Worm (Caenorhabditis elegans) whole organism, dauer: ENCODE data around the gene Y73F8A.13.
"Not testable (repeated sequence)": the region's sequence is repeated elsewhere in the genome, so short reads cannot be mapped to it uniquely, and the experiment has no call there.

Source experiments
- unc-62 ChIP-seq: sonication (generic microtip); optimal IDR thresholded peaks from 2 replicates; lab custom pipeline; 2017; ENCODE audit warnings: missing biosample characterization, missing genetic modification reagents, missing genetic modification characterization

The Y73F8A.13 gene

DNA sequence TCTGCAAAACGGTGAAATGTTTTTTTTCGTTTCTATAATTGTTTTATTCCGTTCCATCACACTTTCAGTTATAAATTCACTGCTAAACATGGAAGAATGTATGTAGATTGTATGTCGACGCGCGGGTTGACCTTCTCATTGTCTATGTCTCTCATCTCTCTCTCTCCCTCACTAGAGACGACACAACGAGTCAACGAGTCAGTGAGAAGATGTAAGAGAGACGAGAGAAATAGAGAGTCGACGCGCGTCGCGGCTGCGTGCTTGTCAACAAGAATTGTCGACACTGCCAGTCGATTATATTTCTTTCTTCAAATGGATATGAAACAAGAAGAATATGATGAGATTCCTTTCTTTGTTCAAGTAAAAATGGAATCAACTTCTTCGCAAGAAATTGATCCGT, at the start of gene Y73F8A.13:
TSS of gene Y73F8A.13 (plus strand) at position 240 of the 400 bp plus-strand sequence.
- TF ChIP-seq unc-62: no peak

DNA sequence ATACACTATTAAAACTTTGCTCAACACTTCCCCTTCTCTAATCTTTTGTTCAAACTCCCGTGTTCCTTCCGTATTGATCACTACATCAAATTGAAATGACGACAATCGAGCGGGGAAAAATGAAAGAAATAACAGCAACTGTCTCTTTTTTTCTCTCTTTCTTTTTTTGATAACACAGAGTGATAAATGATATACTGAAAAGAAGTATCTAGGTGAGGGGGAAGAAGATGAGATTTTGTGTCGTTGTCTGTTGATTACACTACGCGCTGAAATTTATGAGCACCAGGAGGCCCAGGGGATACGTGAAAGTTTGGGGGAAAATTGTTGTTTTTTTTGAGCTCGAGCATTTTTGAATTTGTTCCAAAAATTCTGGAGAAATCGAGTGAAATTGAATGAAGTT, 38.0 kb upstream of the Y73F8A.13 start:
- no peak for TF ChIP-seq unc-62

- TF ChIP-seq unc-62: no peak
Observed at ce11 chrIV:15275363-15275854, 36.6 kb upstream of the Y73F8A.13 start, which contains the start of gene ccg-1. Gene ccg-1 (minus strand): TSS chrIV:15275804.

- TF ChIP-seq unc-62: no peak
Observed at ce11 chrIV:15280219-15280618, 31.8 kb upstream of the Y73F8A.13 start.

DNA sequence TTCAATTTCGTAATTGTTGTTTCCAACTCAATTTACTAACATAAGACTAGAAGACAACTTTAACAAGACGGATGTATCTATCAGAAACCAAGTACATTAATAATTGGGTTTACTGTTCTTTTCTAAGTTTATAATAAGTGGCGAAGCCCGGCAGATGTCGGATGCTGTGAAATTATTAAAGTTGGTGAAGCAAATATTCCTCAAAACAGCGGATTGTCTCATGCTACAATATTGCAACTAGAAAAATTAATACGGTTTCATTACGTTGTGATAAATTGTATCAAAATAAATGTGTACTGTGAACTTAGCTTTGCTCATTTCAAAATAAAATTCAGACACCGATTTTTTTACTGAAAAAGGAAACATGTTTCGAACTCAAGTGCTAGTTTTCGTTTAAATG, 28.4 kb upstream of the Y73F8A.13 start:
- TF ChIP-seq unc-62: no peak

DNA sequence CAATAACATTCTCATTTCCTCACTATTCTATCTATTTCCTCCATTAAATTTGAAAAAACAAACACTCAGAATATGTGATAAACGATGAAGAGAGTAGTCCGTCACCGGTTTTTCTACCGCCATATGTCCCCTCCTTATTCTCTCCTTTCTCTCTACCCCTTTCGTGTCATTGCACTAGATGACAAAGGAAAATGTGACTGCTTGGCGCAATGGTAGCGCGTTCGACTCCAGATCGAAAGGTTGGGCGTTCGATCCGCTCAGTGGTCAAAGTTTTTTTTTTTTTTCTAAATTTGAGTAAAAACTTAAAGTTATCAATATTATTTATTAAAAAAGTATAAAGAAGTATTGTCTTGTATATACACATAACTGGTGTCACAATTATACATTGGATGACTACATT, 22.5 kb upstream of the Y73F8A.13 start:
- no peak for TF ChIP-seq unc-62

ce11 chrIV:15291162-15291561, 20.9 kb upstream of the Y73F8A.13 start, which contains the start of gene pqn-90:
Gene pqn-90 (minus strand): TSS chrIV:15291262.
- TF ChIP-seq unc-62: no peak

DNA sequence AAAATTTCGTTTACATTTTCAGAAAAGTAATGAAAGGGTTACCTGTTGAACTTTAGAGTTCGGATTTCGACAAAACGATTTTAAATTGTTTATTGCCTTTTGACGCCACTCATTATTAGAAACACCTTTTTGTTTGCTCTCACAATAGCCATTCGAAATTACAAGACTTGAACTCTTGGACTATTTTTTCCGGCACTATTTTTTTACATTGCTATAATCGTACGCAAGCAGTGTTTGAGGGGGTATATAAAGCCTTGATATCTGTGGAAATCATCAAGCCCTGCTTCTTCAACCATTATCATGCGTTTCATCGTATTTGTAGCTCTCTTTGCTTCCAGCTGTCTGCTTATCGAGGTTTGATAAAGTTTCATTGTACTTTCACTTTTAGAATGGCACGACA, 20.4 kb upstream of the Y73F8A.13 start, which contains the start of gene pqn-91:
TSS of gene pqn-91 (plus strand) at position 301 of the 400 bp plus-strand sequence.
- TF ChIP-seq unc-62: no peak

DNA sequence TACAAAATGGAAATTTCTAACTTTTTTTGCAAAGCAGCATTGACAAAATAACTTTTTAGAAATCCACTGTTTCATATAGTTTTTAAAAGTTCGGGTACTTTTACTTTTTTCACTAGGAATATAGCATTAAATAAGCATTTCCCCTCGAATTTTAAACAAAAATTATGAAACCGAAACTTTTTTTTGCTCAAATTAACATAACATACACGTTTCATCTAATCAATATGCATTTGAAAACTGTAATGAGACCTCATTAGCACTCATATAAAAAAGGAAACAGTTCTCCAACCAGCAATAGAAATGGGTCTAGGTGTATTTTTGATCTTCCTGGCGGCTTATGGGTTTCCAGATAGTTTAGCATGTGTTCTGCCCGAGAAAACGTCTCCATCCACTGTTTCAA, 18.0 kb upstream of the Y73F8A.13 start, which contains the start of gene Y73F8A.10:
TSS of gene Y73F8A.10 (plus strand) at position 301 of the 400 bp plus-strand sequence.
- TF ChIP-seq unc-62: no peak

ce11 chrIV:15300041-15300440, 12.0 kb upstream of the Y73F8A.13 start:
- TF ChIP-seq unc-62: no peak

- no peak for TF ChIP-seq unc-62
Observed at ce11 chrIV:15302151-15302550, 9.9 kb upstream of the Y73F8A.13 start, which contains the start of gene best-21. Gene best-21 (plus strand): TSS chrIV:15302451.

DNA sequence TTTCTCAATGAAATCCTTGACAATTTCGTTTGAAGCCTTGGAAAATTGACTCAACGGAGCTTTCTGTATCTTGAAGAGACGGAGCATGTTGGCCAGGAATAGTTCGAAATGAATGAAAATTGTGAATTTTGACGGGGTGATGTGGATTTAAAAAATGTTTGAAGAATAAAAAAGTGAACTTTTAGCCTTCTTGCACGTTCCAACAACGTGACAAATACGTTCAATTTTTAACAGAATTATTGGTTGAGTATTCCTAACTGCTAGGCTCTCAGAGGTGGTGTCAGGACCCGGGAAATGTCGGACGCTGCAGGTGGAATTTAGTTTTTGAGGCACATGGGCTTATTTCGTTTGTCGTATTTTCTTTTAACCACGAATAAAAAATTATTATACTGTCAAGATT, 457 bp upstream of the Y73F8A.13 start, which contains the start of gene Y73F8A.12:
TSS of gene Y73F8A.12 (minus strand) at position 101 of the 400 bp plus-strand sequence.
- TF ChIP-seq unc-62: not testable (repeated sequence)

- TF ChIP-seq unc-62: no peak
Observed at ce11 chrIV:15315502-15315901, 3.5 kb downstream of the Y73F8A.13 start.

DNA sequence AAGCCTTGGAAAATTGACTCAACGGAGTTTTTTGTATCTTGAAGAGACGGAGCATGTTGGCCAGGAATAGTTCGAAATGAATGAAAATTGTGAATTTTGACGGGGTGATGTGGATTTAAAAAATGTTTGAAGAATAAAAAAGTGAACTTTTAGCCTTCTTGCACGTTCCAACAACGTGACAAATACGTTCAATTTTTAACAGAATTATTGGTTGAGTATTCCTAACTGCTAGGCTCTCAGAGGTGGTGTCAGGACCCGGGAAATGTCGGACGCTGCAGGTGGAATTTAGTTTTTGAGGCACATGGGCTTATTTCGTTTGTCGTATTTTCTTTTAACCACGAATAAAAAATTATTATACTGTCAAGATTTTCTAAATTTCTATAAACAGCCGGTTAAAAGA, 6.9 kb downstream of the Y73F8A.13 start, which contains the start of gene Y73F8A.14:
TSS of gene Y73F8A.14 (minus strand) at position 101 of the 400 bp plus-strand sequence.
- TF ChIP-seq unc-62: not testable (repeated sequence)

DNA sequence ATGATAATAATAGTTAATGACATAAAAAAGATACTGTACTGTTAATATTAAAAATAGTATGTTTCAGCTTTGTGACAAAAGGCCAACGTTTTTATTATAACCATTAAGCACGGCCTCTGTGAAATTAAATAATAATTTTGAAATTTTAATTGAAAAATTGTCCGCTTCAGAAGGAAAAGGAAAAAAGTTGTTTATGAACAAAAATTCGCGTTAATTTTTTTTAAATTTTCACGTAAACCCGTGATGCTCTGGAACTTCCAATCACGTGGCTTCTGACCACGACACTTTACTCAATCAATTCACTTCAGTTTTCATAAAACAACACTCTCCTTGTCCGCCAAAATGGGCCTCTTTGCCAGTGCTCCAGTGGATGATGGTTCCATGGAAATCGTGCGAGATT, 9.2 kb downstream of the Y73F8A.13 start, which contains the start of gene Y73F8A.15:
TSS of gene Y73F8A.15 (plus strand) at position 301 of the 400 bp plus-strand sequence.
- no peak for TF ChIP-seq unc-62

DNA sequence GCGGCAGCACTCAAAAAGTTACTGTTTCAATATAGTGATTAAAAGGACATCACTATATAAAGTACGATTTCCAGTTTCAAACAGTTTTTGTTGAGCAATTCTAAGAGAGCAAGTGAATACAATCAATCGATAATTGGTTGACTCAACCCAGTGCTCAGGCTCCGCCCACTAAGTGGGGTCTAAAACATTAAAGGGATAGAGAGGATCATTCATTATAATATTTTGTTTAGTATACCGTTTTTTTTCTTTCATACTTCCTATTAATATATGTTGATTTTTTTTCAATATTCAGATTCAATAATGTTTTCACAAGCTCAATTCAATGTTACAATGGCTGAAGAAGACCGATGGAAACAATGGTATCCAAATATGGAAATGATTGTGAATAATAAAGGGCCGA, 11.5 kb downstream of the Y73F8A.13 start, which contains the start of gene tbx-39:
TSS of gene tbx-39 (plus strand) at position 301 of the 400 bp plus-strand sequence.
- no peak for TF ChIP-seq unc-62

- TF ChIP-seq unc-62: no peak
Observed at ce11 chrIV:15328092-15328491, 16.0 kb downstream of the Y73F8A.13 start, which contains the start of gene tbx-40. Gene tbx-40 (minus strand): TSS chrIV:15328192.

ce11 chrIV:15336778-15337177, 24.7 kb downstream of the Y73F8A.13 start, which contains the start of gene irld-59:
Gene irld-59 (plus strand): TSS chrIV:15337078.
- no peak for TF ChIP-seq unc-62
